Worm (Caenorhabditis elegans) whole organism, young adult: Measurements from ENCODE around the gene phy-3.

Experiments used
- C17E4.6 ChIP-seq: fragments of 200-800 bp; sonication (Bioruptor generic); IDR thresholded peaks from 2 replicates; pipeline ENCODE4 v1.3.6; 2022; ENCODE audit warnings: missing genetic modification reagents, missing genetic modification characterization, missing compliant biosample characterization
- F10E7.11 ChIP-seq: sonication (generic microtip); optimal IDR thresholded peaks from 2 replicates; lab custom pipeline; 2017; ENCODE audit warnings: mild to moderate bottlenecking, missing genetic modification characterization, moderate library complexity, missing compliant biosample characterization
- K12H6.12 ChIP-seq: fragments of 200-800 bp; sonication (Bioruptor generic); optimal IDR thresholded peaks from 2 replicates; lab custom pipeline; 2018; ENCODE audit warnings: mild to moderate bottlenecking, missing genetic modification characterization, missing compliant biosample characterization
- T07F8.4 ChIP-seq: sonication (generic microtip); optimal IDR thresholded peaks from 2 replicates; lab custom pipeline; 2016; ENCODE audit warnings: mild to moderate bottlenecking, missing genetic modification characterization, moderate library complexity, missing compliant biosample characterization
- Y95B8A.8 ChIP-seq: fragments of 200-800 bp; sonication (Bioruptor generic); IDR thresholded peaks from 2 replicates; pipeline ENCODE4 v1.3.6; 2022; ENCODE audit warnings: missing genetic modification reagents, missing genetic modification characterization, missing compliant biosample characterization
- ama-1 ChIP-seq, 3 experiments: fragments of 150-350 bp in 1 of 3; sonication (generic microtip) in 2 of 3; optimal IDR thresholded peaks; 2 replicates each; lab custom pipeline; 2014 to 2018; ENCODE audit warnings: missing biosample characterization in 2 of 3, missing genetic modification characterization in 2 of 3, missing genetic modification reagents in 2 of 3
- cebp-1 ChIP-seq, 2 experiments: fragments of 200-800 bp in 1 of 2; sonication (Bioruptor generic) in 1 of 2; sonication (generic microtip) in 1 of 2; IDR thresholded peaks in 1 of 2; optimal IDR thresholded peaks in 1 of 2; 2 replicates each; pipeline versions ENCODE4 v1.3.6 to Lab custom; 2017 to 2022; ENCODE audit warnings: missing compliant biosample characterization in 2 of 2, missing genetic modification characterization in 2 of 2, mild to moderate bottlenecking in 1 of 2, missing genetic modification reagents in 1 of 2, moderate library complexity in 1 of 2
- ceh-27 ChIP-seq: fragments of 200-800 bp; sonication (Bioruptor generic); optimal IDR thresholded peaks from 2 replicates; lab custom pipeline; 2018; ENCODE audit warnings: mild to moderate bottlenecking, missing genetic modification characterization, moderate library complexity, missing compliant biosample characterization
- ceh-58 ChIP-seq: fragments of 200-800 bp; sonication (Bioruptor generic); IDR thresholded peaks from 2 replicates; pipeline ENCODE4 v1.3.6; 2022; ENCODE audit warnings: missing genetic modification characterization, missing compliant biosample characterization
- dox-1 ChIP-seq: fragments of 200-800 bp; sonication (Bioruptor generic); IDR thresholded peaks from 2 replicates; pipeline ENCODE4 v1.3.6; 2022; ENCODE audit warnings: missing genetic modification reagents, missing genetic modification characterization, missing compliant biosample characterization
- efl-1 ChIP-seq: fragments of 150-350 bp; optimal IDR thresholded peaks from 2 replicates; lab custom pipeline; 2014; ENCODE audit warnings: missing biosample characterization, missing genetic modification reagents, missing genetic modification characterization
- egrh-3 ChIP-seq: fragments of 200-800 bp; sonication (Bioruptor generic); IDR thresholded peaks from 2 replicates; pipeline ENCODE4 v1.3.6; 2022; ENCODE audit warnings: missing genetic modification reagents, missing genetic modification characterization, missing compliant biosample characterization
- ekl-4 ChIP-seq: fragments of 200-800 bp; sonication (Bioruptor generic); IDR thresholded peaks from 2 replicates; pipeline ENCODE4 v1.3.6; 2022; ENCODE audit warnings: missing genetic modification reagents, missing genetic modification characterization, missing compliant biosample characterization
- ets-4 ChIP-seq: fragments of 200-800 bp; sonication (Bioruptor generic); optimal IDR thresholded peaks from 2 replicates; lab custom pipeline; 2018; ENCODE audit warnings: mild to moderate bottlenecking, missing genetic modification characterization, missing compliant biosample characterization
- him-1 ChIP-seq: sonication (generic microtip); optimal IDR thresholded peaks from 2 replicates; lab custom pipeline; 2016; ENCODE audit warnings: missing genotype, missing genetic modification reagents, missing genetic modification characterization, missing compliant biosample characterization
- hlh-12 ChIP-seq: sonication (generic microtip); optimal IDR thresholded peaks from 2 replicates; lab custom pipeline; 2016; ENCODE audit warnings: missing genetic modification characterization, missing compliant biosample characterization
- hmg-20 ChIP-seq: fragments of 200-800 bp; sonication (Bioruptor generic); IDR thresholded peaks from 2 replicates; pipeline ENCODE4 v1.3.6; 2022; ENCODE audit warnings: missing genetic modification reagents, missing genetic modification characterization, missing compliant biosample characterization
- nfyb-1 ChIP-seq: fragments of 200-800 bp; sonication (Bioruptor generic); IDR thresholded peaks from 2 replicates; pipeline ENCODE4 v1.3.6; 2022; ENCODE audit warnings: missing genetic modification reagents, missing genetic modification characterization, missing compliant biosample characterization
- nhr-120 ChIP-seq: fragments of 200-800 bp; sonication (Bioruptor generic); IDR thresholded peaks from 2 replicates; pipeline ENCODE4 v1.3.6; 2022; ENCODE audit warnings: missing genetic modification characterization, missing compliant biosample characterization
- nhr-80 ChIP-seq: sonication (generic microtip); optimal IDR thresholded peaks from 2 replicates; lab custom pipeline; 2016; ENCODE audit warnings: missing genetic modification characterization, missing compliant biosample characterization
- pbrm-1 ChIP-seq: fragments of 200-800 bp; sonication (Bioruptor generic); IDR thresholded peaks from 2 replicates; pipeline ENCODE4 v1.3.6; 2022; ENCODE audit warnings: missing genetic modification reagents, missing genetic modification characterization, missing compliant biosample characterization
- rpc-1 ChIP-seq, 2 experiments: fragments of 150-350 bp in 1 of 2; sonication (generic microtip) in 1 of 2; optimal IDR thresholded peaks; 2 replicates each; lab custom pipeline; 2014 to 2018; ENCODE audit warnings: missing biosample characterization in 1 of 2, missing genetic modification characterization in 1 of 2, missing genetic modification reagents in 1 of 2, missing genotype in 1 of 2
- snpc-4 ChIP-seq, 5 experiments: fragments of 150-350 bp in 1 of 5; sonication (generic microtip) in 4 of 5; optimal IDR thresholded peaks; 2 replicates each; lab custom pipeline; 2014 to 2018; ENCODE audit warnings: missing genetic modification characterization in 5 of 5, missing biosample characterization in 3 of 5, antibody characterized with exemption in 2 of 5, mild to moderate bottlenecking in 2 of 5, missing compliant biosample characterization in 2 of 5, missing genotype in 2 of 5, moderate library complexity in 2 of 5, missing genetic modification reagents in 1 of 5
- unc-130 ChIP-seq: sonication (generic microtip); optimal IDR thresholded peaks from 2 replicates; lab custom pipeline; 2016; ENCODE audit warnings: missing genetic modification reagents, missing genetic modification characterization, missing compliant biosample characterization
- unc-62 ChIP-seq: fragments of 150-350 bp; optimal IDR thresholded peaks from 2 replicates; lab custom pipeline; 2014; ENCODE audit warnings: missing biosample characterization, missing genetic modification reagents, missing genetic modification characterization
- zfh-2 ChIP-seq: fragments of 200-800 bp; sonication (Bioruptor generic); conservative IDR thresholded peaks from 2 replicates; pipeline ENCODE4 v1.3.6; 2022; ENCODE audit warnings: missing genetic modification reagents, missing genetic modification characterization, missing compliant biosample characterization
- zim-3 ChIP-seq: sonication (generic microtip); optimal IDR thresholded peaks from 2 replicates; lab custom pipeline; 2017; ENCODE audit warnings: mild to moderate bottlenecking, missing genetic modification characterization, moderate library complexity, missing compliant biosample characterization
- ztf-28 ChIP-seq: fragments of 200-800 bp; sonication (Bioruptor generic); IDR thresholded peaks from 2 replicates; pipeline ENCODE4 v1.3.6; 2022; ENCODE audit warnings: missing genetic modification reagents, missing genetic modification characterization, missing compliant biosample characterization
- ztf-3 ChIP-seq: fragments of 200-800 bp; sonication (Bioruptor generic); optimal IDR thresholded peaks from 2 replicates; lab custom pipeline; 2018; ENCODE audit warnings: mild to moderate bottlenecking, missing genetic modification characterization, missing compliant biosample characterization
- ztf-6 ChIP-seq: fragments of 200-800 bp; sonication (Bioruptor generic); IDR thresholded peaks from 2 replicates; pipeline ENCODE4 v1.3.6; 2022; ENCODE audit warnings: missing genetic modification reagents, missing genetic modification characterization, missing compliant biosample characterization

Gene phy-3

ce11 chrV:16833672-16834071 is 707 bp downstream of the phy-3 start:
- TF ChIP-seq T07F8.4 (tag; lab: Kevin White, UChicago) (no peak), egrh-3 (peak; percentile 52; the same call in 1 of the 2 replicates)

DNA sequence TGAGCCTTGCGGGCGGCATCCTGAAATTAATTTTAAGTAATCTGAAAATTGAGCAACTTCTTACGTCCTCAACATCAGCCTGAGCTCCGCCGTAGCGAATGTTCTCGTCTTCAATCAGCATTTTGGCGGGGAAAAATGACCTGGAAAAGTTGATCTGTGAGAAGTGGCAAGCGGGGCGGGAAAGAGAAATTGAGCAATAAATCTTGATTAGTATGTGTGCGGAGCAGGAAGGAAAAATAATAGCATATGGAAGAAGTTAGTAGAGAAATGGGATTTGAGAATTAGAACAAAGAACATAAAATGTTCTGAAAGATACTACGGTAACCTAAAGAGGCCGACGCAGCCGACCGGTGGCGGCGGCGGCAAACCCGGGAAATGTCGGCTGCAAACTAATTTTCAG is 2.0 kb downstream of the phy-3 start, which contains the start of gene tni-3:
TSS of gene tni-3 (minus strand) at position 140 of the 400 bp plus-strand sequence.
- TF ChIP-seq him-1: no peak
- no peak for TF ChIP-seq ztf-6
- no peak for TF ChIP-seq ekl-4 (GFP tag; lab: Robert Waterston, UW)
- TF ChIP-seq nhr-120 (GFP tag; lab: Robert Waterston, UW): no peak

DNA sequence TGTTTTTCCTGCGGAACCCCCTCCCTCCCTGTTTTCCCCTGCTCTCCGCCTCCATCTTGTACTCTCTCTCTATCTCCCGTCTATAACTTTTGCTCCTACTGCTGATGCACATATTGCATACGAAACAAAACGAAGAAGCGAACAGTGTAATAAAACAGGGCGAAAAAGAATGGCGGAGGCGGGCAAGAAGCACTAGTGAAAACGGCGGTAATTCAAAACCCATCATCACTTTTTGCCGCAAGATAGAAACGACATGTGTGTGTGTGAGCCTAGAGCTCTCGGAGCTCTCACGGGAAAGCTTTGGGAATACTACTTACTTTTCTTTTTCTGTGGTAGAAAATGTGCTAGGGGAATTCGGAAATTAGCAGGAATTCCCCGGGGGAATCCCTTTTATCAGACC is 3.1 kb downstream of the phy-3 start:
- no peak for TF ChIP-seq zim-3 (tag; lab: Kevin White, UChicago)
- TF ChIP-seq zfh-2 (GFP tag; lab: Robert Waterston, UW): no peak
- no peak for TF ChIP-seq K12H6.12 (tag; lab: Kevin White, UChicago)
- TF ChIP-seq rpc-1 (optimal IDR thresholded peaks at IDR 0.05; lab: Kevin White, UChicago): no peak
- no peak for TF ChIP-seq rpc-1 (tag; optimal IDR thresholded peaks at IDR 0.05; lab: Kevin White, UChicago)
- no peak for TF ChIP-seq ceh-27 (GFP tag; lab: Kevin White, UChicago)
- TF ChIP-seq F10E7.11 (tag; lab: Kevin White, UChicago): no peak
- TF ChIP-seq ztf-3: no peak
- TF ChIP-seq hlh-12 (tag; lab: Kevin White, UChicago): no peak
- no peak for TF ChIP-seq snpc-4 (GFP tag; optimal IDR thresholded peaks at IDR 0.05; lab: Kevin White, UChicago)
- no peak for TF ChIP-seq snpc-4 (tag; optimal IDR thresholded peaks at IDR 0.05; lab: Kevin White, UChicago)
- no peak for TF ChIP-seq unc-130 (GFP tag; lab: Kevin White, UChicago)
- TF ChIP-seq dox-1 (GFP tag; lab: Robert Waterston, UW): no peak
- TF ChIP-seq efl-1: no peak
- TF ChIP-seq cebp-1 (GFP tag; IDR thresholded peaks at IDR 0.05; lab: Robert Waterston, UW): no peak
- no peak for TF ChIP-seq cebp-1 (tag; optimal IDR thresholded peaks at IDR 0.05; lab: Kevin White, UChicago)
- no peak for TF ChIP-seq nhr-120 (GFP tag; lab: Robert Waterston, UW)
- no peak for TF ChIP-seq unc-62 (GFP tag; lab: Kevin White, UChicago)
- no peak for TF ChIP-seq ets-4 (GFP tag; lab: Kevin White, UChicago)
- no peak for TF ChIP-seq C17E4.6
- TF ChIP-seq ztf-28 (GFP tag; lab: Robert Waterston, UW): no peak
- no peak for TF ChIP-seq Y95B8A.8 (GFP tag; lab: Robert Waterston, UW)
- TF ChIP-seq, all 124 proteins: peak for 0

DNA sequence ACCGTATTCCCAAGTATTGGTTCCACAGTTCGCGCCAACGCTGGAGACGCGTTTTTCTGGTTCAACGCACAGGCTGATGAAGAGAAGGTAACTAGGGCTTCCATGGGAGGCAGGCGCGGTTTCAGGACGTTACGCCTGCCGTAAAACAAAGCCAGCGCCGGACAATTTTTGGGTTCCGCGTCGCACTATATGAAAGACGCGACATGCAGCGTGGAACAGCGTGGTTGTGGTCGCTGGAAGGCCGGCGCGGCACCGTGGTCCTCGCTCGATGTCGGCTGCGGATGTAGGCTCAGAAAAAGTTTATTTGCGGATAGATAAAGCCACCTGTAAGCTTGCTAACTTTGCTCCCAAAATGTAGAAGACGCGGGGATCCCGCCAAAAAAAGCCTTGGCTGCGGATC is 5.5 kb downstream of the phy-3 start:
- TF ChIP-seq pbrm-1 (GFP tag; lab: Robert Waterston, UW): no peak
- TF ChIP-seq ama-1 (optimal IDR thresholded peaks at IDR 0.05; lab: Kevin White, UChicago): no peak
- no peak for TF ChIP-seq ama-1 (GFP tag; optimal IDR thresholded peaks at IDR 0.05; lab: Kevin White, UChicago)
- no peak for TF ChIP-seq ceh-58 (GFP tag; lab: Robert Waterston, UW)
- 0 out of 2 replicates have a peak, but pooled peaks have one; percentile 39 for TF ChIP-seq nfyb-1
- TF ChIP-seq snpc-4 (GFP tag; optimal IDR thresholded peaks at IDR 0.05; lab: Kevin White, UChicago): no peak
- peak in 2 of 4 experiments; percentile 47 to 75 for TF ChIP-seq snpc-4 (tag; optimal IDR thresholded peaks at IDR 0.05; lab: Kevin White, UChicago)
- peak; percentile 68 for TF ChIP-seq zfh-2 (GFP tag; lab: Robert Waterston, UW)
- TF ChIP-seq ekl-4 (GFP tag; lab: Robert Waterston, UW): no peak

ce11 chrV:16840283-16840682 is 7.3 kb downstream of the phy-3 start:
- peak; percentile 72 for TF ChIP-seq nhr-80 (tag; lab: Kevin White, UChicago)
- no peak for TF ChIP-seq hmg-20 (GFP tag; lab: Robert Waterston, UW)
